Fruit fly (Drosophila melanogaster): ENCODE results near the gene eIF2beta.

The eIF2beta gene

DNA sequence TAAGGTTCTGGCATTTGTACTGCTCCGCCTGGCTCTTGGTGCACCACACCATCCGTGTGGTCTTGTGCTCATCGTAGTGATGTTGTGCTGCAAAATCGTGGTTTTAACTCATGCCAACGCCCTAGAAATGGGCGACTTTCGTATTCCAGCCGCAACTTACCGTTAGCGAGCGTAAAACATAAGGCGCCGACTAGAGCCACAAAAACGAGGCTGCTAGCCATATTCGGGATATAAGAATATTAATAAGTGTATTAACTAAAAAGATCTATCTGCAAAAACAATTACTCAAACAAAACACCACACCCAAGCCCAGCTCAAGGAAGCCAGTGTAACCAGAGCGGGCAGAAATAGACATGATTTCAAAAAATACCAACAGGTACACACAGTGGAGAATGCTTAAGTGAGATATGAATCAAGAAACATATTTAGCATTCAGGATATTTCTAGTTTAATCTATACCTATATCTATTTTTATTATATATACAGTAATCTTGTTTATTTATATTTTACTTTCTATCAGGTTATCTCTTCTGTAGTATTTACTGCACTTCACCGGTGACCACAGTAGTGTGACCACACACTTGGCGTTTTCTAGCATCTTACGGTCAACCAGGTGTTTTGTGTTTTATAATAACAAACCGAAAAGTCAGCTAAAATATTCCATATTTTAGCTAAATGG is 7.0 kb upstream of the eIF2beta start, which contains the start of the genes Tsf2 and CG34242 (continued):
- TF ChIP-seq Nf-YB (GFP tag; optimal IDR thresholded peaks at IDR 0.05): no peak
- peak; percentile 73 for TF ChIP-seq Dek (tag; optimal IDR thresholded peaks at IDR 0.05)
- TF ChIP-seq sima (GFP tag; optimal IDR thresholded peaks at IDR 0.05): no peak
- TF ChIP-seq CG2678 (tag; optimal IDR thresholded peaks at IDR 0.05): peak; percentile 93
- peak; percentile 89 for TF ChIP-seq CG11085 (GFP tag; IDR thresholded peaks at IDR 0.05)
- TF ChIP-seq CG13624 (GFP tag; optimal IDR thresholded peaks at IDR 0.05): no peak
- TF ChIP-seq CG34422 (GFP tag; IDR thresholded peaks at IDR 0.05): peak; percentile 92
- no peak for TF ChIP-seq CG14050 (GFP tag; IDR thresholded peaks at IDR 0.05)
- no peak for TF ChIP-seq Hmx (GFP tag; optimal IDR thresholded peaks at IDR 0.05)
- TF ChIP-seq tna (GFP tag; IDR thresholded peaks at IDR 0.05; ENCODE audit: partially characterized antibody): no peak
- TF ChIP-seq CG9609 (GFP tag; optimal IDR thresholded peaks at IDR 0.05): no peak
- no peak for TF ChIP-seq repo (GFP tag; optimal IDR thresholded peaks at IDR 0.05)
- peak; percentile 95 for TF ChIP-seq Ada2b (GFP tag; IDR thresholded peaks at IDR 0.05)
- peak; percentile 87 for TF ChIP-seq YL-1 (GFP tag; optimal IDR thresholded peaks at IDR 0.05)
- TF ChIP-seq CG4707 (GFP tag; optimal IDR thresholded peaks at IDR 0.05): no peak
- no peak for TF ChIP-seq CG11723 (GFP tag; optimal IDR thresholded peaks at IDR 0.05)
- peak; percentile 78; the same call in 1 of the 2 replicates for TF ChIP-seq sens-2 (GFP tag; IDR thresholded peaks at IDR 0.05)
- TF ChIP-seq Atf3 (GFP tag; optimal IDR thresholded peaks at IDR 0.05): no peak
- TF ChIP-seq Sin3A (optimal IDR thresholded peaks at IDR 0.05): peak; percentile 1
- no peak for TF ChIP-seq Dfd (GFP tag; optimal IDR thresholded peaks at IDR 0.05)
- no peak for TF ChIP-seq CG3065 (GFP tag; optimal IDR thresholded peaks at IDR 0.05)
- no peak for TF ChIP-seq CG13894 (tag; optimal IDR thresholded peaks at IDR 0.05)
- no peak for TF ChIP-seq CG11398 (GFP tag; optimal IDR thresholded peaks at IDR 0.05)
- TF ChIP-seq Myb (GFP tag; optimal IDR thresholded peaks at IDR 0.05): no peak
- no peak for TF ChIP-seq CG12769 (tag; optimal IDR thresholded peaks at IDR 0.05)
- TF ChIP-seq HmgD (GFP tag; optimal IDR thresholded peaks at IDR 0.05): no peak
- TF ChIP-seq CG31365 (tag; optimal IDR thresholded peaks at IDR 0.05): peak; percentile 16
- TF ChIP-seq CG15696 (tag; optimal IDR thresholded peaks at IDR 0.05): peak; percentile 57
- no peak for TF ChIP-seq CG14860 (GFP tag; IDR thresholded peaks at IDR 0.05; ENCODE audit: partially characterized antibody)
- TF ChIP-seq CG11456 (GFP tag; IDR thresholded peaks at IDR 0.05): peak; percentile 94
- TF ChIP-seq GATAe (GFP tag; conservative IDR thresholded peaks at IDR 0.05): peak; percentile 51
- no peak for TF ChIP-seq run (tag; optimal IDR thresholded peaks at IDR 0.05)
- no peak for TF ChIP-seq lola (GFP tag; optimal IDR thresholded peaks at IDR 0.05)
- TF ChIP-seq lov (optimal IDR thresholded peaks at IDR 0.05): no peak
- TF ChIP-seq lov (GFP tag; IDR thresholded peaks at IDR 0.05): peak; percentile 74; the same call in 1 of the 3 replicates
- peak; percentile 81 for TF ChIP-seq dmrt99B (tag; optimal IDR thresholded peaks at IDR 0.05)
- peak; percentile 91 for TF ChIP-seq Nf-YA (GFP tag; IDR thresholded peaks at IDR 0.05)
- no peak for TF ChIP-seq CG15269 (tag; optimal IDR thresholded peaks at IDR 0.05)
- no peak for TF ChIP-seq ci (GFP tag; IDR thresholded peaks at IDR 0.05)
- no peak for TF ChIP-seq pho (GFP tag; optimal IDR thresholded peaks at IDR 0.05)
- peak; percentile 96 for TF ChIP-seq CG32772 (GFP tag; IDR thresholded peaks at IDR 0.05)
- TF ChIP-seq gfzf (GFP tag; optimal IDR thresholded peaks at IDR 0.05): peak; percentile 63
- peak in 1 of 2 experiments; percentile 70 for TF ChIP-seq crp (GFP tag; optimal IDR thresholded peaks at IDR 0.05)
- no peak for TF ChIP-seq CHES-1-like (GFP tag; optimal IDR thresholded peaks at IDR 0.05)
- no peak for TF ChIP-seq CG12219 (GFP tag; optimal IDR thresholded peaks at IDR 0.05)
- TF ChIP-seq zf30C (GFP tag; optimal IDR thresholded peaks at IDR 0.05): no peak
- TF ChIP-seq HmgZ (tag; optimal IDR thresholded peaks at IDR 0.05): peak; percentile 11
- no peak for TF ChIP-seq tap (tag; optimal IDR thresholded peaks at IDR 0.05)
- TF ChIP-seq tx (GFP tag; optimal IDR thresholded peaks at IDR 0.05): no peak
- TF ChIP-seq ara (GFP tag; IDR thresholded peaks at IDR 0.05): peak; percentile 95
- no peak for TF ChIP-seq CG12744 (GFP tag; optimal IDR thresholded peaks at IDR 0.05)
